Fruit fly (Drosophila melanogaster): Measurements from ENCODE around the gene Mpv17.

Mpv17 gene

DNA sequence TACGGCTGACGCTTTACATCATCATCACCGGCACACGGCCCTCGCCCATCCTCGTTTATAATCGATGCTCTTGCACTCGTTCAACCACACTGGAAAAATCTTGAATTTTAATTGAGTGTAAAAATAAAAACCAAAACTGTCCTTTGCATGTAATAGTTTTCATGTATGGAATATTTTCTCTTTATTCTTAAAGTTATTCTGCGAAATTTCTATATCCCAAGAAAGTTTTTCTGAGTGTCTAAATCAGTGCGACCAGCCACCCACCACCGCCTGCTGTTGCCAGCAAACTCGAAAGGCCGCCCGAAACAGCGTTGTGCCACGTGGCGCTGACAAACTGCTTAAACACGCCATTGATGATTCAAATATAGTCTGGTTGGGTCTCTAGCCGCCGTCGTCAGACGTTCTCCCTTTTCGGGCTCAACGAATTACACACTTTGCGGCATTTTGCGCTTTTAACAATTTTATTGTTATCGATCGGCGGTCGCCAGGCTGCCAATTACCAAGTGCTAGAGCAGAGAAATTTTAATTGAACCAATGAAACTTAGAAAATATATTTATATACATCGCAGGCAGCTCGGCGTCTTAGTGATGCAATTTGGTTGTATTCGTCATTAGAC is 46.3 kb downstream of the Mpv17 start (continued):
- TF ChIP-seq Sry-β (GFP tag; optimal IDR thresholded peaks at IDR 0.05) (no peak), ERR (GFP tag; optimal IDR thresholded peaks at IDR 0.05) (no peak), Dad (GFP tag; optimal IDR thresholded peaks at IDR 0.05) (peak; percentile 63), CG11696 (GFP tag; IDR thresholded peaks at IDR 0.05) (peak; percentile 26; the same call in 1 of the 2 replicates), HLH54F (GFP tag; optimal IDR thresholded peaks at IDR 0.05) (peak; percentile 9), CG2712 (tag; optimal IDR thresholded peaks at IDR 0.05) (peak; percentile 88), kah (GFP tag; optimal IDR thresholded peaks at IDR 0.05) (no peak), CG18011 (GFP tag; optimal IDR thresholded peaks at IDR 0.05) (no peak), CG6791 (GFP tag; IDR thresholded peaks at IDR 0.05; ENCODE audit: partially characterized antibody) (no peak), Aef1 (GFP tag; IDR thresholded peaks at IDR 0.05) (no peak; the same call in 2 of the 3 replicates), slou (GFP tag; optimal IDR thresholded peaks at IDR 0.05) (peak; percentile 55), E2f1 (GFP tag; IDR thresholded peaks at IDR 0.05) (peak; percentile 81), CG8290 (GFP tag; optimal IDR thresholded peaks at IDR 0.05) (peak; percentile 44), CG8290 (tag; optimal IDR thresholded peaks at IDR 0.05) (peak in 1 of 2 experiments; percentile 60), onecut (GFP tag; IDR thresholded peaks at IDR 0.05) (peak; percentile 77), CG9876 (GFP tag; optimal IDR thresholded peaks at IDR 0.05) (peak; percentile 7), tup (GFP tag; optimal IDR thresholded peaks at IDR 0.05) (peak; percentile 49), CG9609 (GFP tag; optimal IDR thresholded peaks at IDR 0.05) (peak; percentile 55), MBD-R2 (GFP tag; IDR thresholded peaks at IDR 0.05) (no peak; the same call in 1 of the 2 replicates), Sin3A (optimal IDR thresholded peaks at IDR 0.05) (no peak), Lhr (GFP tag; optimal IDR thresholded peaks at IDR 0.05) (peak; percentile 40), pho (GFP tag; optimal IDR thresholded peaks at IDR 0.05) (no peak), mirr (GFP tag; optimal IDR thresholded peaks at IDR 0.05) (no peak), CG2120 (GFP tag; optimal IDR thresholded peaks at IDR 0.05) (peak; percentile 62), CG4360 (GFP tag; IDR thresholded peaks at IDR 0.05) (0 out of 2 replicates have a peak, but pooled peaks have one; percentile 18), lmd (GFP tag; IDR thresholded peaks at IDR 0.05) (no peak), sr (GFP tag; IDR thresholded peaks at IDR 0.05) (no peak), Hsf (GFP tag; optimal IDR thresholded peaks at IDR 0.05) (peak; percentile 65), CG42726 (GFP tag; IDR thresholded peaks at IDR 0.05; ENCODE audit: partially characterized antibody) (no peak), nerfin-1 (tag; optimal IDR thresholded peaks at IDR 0.05) (peak; percentile 65), vnd (GFP tag; IDR thresholded peaks at IDR 0.05; ENCODE audit: partially characterized antibody) (no peak), CoRest (tag; optimal IDR thresholded peaks at IDR 0.05) (peak; percentile 54), bowl (GFP tag; IDR thresholded peaks at IDR 0.05) (no peak), Ptx1 (GFP tag; IDR thresholded peaks at IDR 0.05) (no peak; the same call in 1 of the 2 replicates), prd (optimal IDR thresholded peaks at IDR 0.05) (no peak), prd (GFP tag; IDR thresholded peaks at IDR 0.05) (peak; percentile 89; the same call in 1 of the 3 replicates), CG17802 (tag; optimal IDR thresholded peaks at IDR 0.05) (peak; percentile 56), Pdp1 (GFP tag; optimal IDR thresholded peaks at IDR 0.05) (peak; percentile 62 to 70), yki (optimal IDR thresholded peaks at IDR 0.05) (no peak), grau (tag; optimal IDR thresholded peaks at IDR 0.05) (peak; percentile 68), bcd (GFP tag; optimal IDR thresholded peaks at IDR 0.05) (peak; percentile 65), CG17912 (GFP tag; optimal IDR thresholded peaks at IDR 0.05) (no peak), Sry-δ (GFP tag; optimal IDR thresholded peaks at IDR 0.05) (peak; percentile 27), CG17328 (GFP tag; IDR thresholded peaks at IDR 0.05) (peak; percentile 90), danr (GFP tag; IDR thresholded peaks at IDR 0.05) (no peak), CG16813 (GFP tag; IDR thresholded peaks at IDR 0.05; ENCODE audit: partially characterized antibody) (no peak), crc (GFP tag; optimal IDR thresholded peaks at IDR 0.05) (no peak), sens-2 (GFP tag; IDR thresholded peaks at IDR 0.05) (no peak; the same call in 1 of the 2 replicates), TFAM (GFP tag; optimal IDR thresholded peaks at IDR 0.05) (no peak), caup (GFP tag; optimal IDR thresholded peaks at IDR 0.05; ENCODE audit: severe bottlenecking) (peak; percentile 60), CG7839 (tag; optimal IDR thresholded peaks at IDR 0.05) (peak; percentile 77), fru (optimal IDR thresholded peaks at IDR 0.05) (no peak)
